Fruit fly (Drosophila melanogaster) S2 (cell line): Measurements from ENCODE around the gene CG14205.

Experiments used
- CG8478 ChIP-seq: fragments of >200 bp; optimal IDR thresholded peaks from 2 replicates; lab custom pipeline; 2018
- CTCF ChIP-seq, 2 experiments: fragments of >200 bp; optimal IDR thresholded peaks; 2 replicates each; lab custom pipeline; 2018

dm6 chrX:19642819-19643504 lies 50.6 kb downstream of the CG14205 start, which contains the start of the genes CG12237 and Sec61gamma:
- TF ChIP-seq CG8478 (no peak), CTCF (optimal IDR thresholded peaks at IDR 0.05; lab: Kevin White, UChicago) (no peak)
